Fruit fly (Drosophila melanogaster) whole organism, prepupa: ENCODE results near the gene Gr63a.

Experiments used
- Blimp-1 ChIP-seq: fragments of 200-800 bp; sonication (Bioruptor generic); optimal IDR thresholded peaks from 3 replicates; lab custom pipeline; 2017; ENCODE audit warnings: missing biosample characterization, missing genetic modification characterization, mild to moderate bottlenecking, moderate library complexity, missing genetic modification reagents
- CG10631 ChIP-seq: fragments of 200-800 bp; sonication (Bioruptor generic); optimal IDR thresholded peaks from 2 replicates; lab custom pipeline; 2016; ENCODE audit warnings: missing biosample characterization, missing genetic modification characterization
- CG10669 ChIP-seq: fragments of 200-800 bp; sonication (Bioruptor generic); optimal IDR thresholded peaks from 3 replicates; lab custom pipeline; 2018; ENCODE audit warnings: missing biosample characterization, mild to moderate bottlenecking, missing genetic modification characterization, moderate library complexity
- CG11294 ChIP-seq: fragments of 200-800 bp; sonication (Bioruptor generic); IDR thresholded peaks from 2 replicates; pipeline ENCODE4 v1.3.6; 2022; ENCODE audit warnings: missing biosample characterization, missing genetic modification characterization
- CG11762 ChIP-seq: fragments of 200-800 bp; sonication (Bioruptor generic); optimal IDR thresholded peaks from 3 replicates; lab custom pipeline; 2016; ENCODE audit warnings: missing biosample characterization, missing genetic modification characterization; ENCODE audit not compliant: insufficient read depth
- CG1621 ChIP-seq: fragments of 200-800 bp; sonication (Bioruptor generic); optimal IDR thresholded peaks from 3 replicates; lab custom pipeline; 2018; ENCODE audit warnings: missing biosample characterization, mild to moderate bottlenecking, missing genetic modification characterization
- CG3032 ChIP-seq: fragments of 200-800 bp; optimal IDR thresholded peaks from 2 replicates; lab custom pipeline; 2019; ENCODE audit warnings: missing biosample characterization, mild to moderate bottlenecking, missing genetic modification characterization, moderate library complexity
- CG31627 ChIP-seq: fragments of 200-800 bp; sonication (Bioruptor generic); optimal IDR thresholded peaks from 3 replicates; lab custom pipeline; 2016; ENCODE audit warnings: missing biosample characterization, missing genetic modification characterization
- CG32006 ChIP-seq: fragments of 200-800 bp; sonication (Bioruptor generic); optimal IDR thresholded peaks from 3 replicates; lab custom pipeline; 2017; ENCODE audit warnings: missing biosample characterization, mild to moderate bottlenecking, missing genetic modification characterization
- CG34406 ChIP-seq: fragments of 200-800 bp; sonication (Bioruptor generic); optimal IDR thresholded peaks from 3 replicates; lab custom pipeline; 2016; ENCODE audit warnings: missing biosample characterization, missing genetic modification characterization
- CG3919 ChIP-seq: fragments of 200-800 bp; sonication (Bioruptor generic); optimal IDR thresholded peaks from 3 replicates; lab custom pipeline; 2016; ENCODE audit warnings: missing biosample characterization, missing genetic modification characterization
- CG6792 ChIP-seq: fragments of 200-800 bp; sonication (Bioruptor generic); optimal IDR thresholded peaks from 3 replicates; lab custom pipeline; 2016; ENCODE audit warnings: missing biosample characterization, missing genetic modification characterization
- CG6808 ChIP-seq: fragments of 200-800 bp; sonication (Bioruptor generic); optimal IDR thresholded peaks from 3 replicates; lab custom pipeline; 2017; ENCODE audit warnings: missing biosample characterization, missing genetic modification characterization, mild to moderate bottlenecking, moderate library complexity, missing genetic modification reagents
- CG6854 ChIP-seq: fragments of 200-800 bp; sonication (Bioruptor generic); optimal IDR thresholded peaks from 2 replicates; lab custom pipeline; 2017; ENCODE audit warnings: missing biosample characterization, mild to moderate bottlenecking, missing genetic modification characterization
- CG7368 ChIP-seq: fragments of 200-800 bp; sonication (Bioruptor generic); optimal IDR thresholded peaks from 3 replicates; lab custom pipeline; 2016; ENCODE audit warnings: missing biosample characterization, missing genetic modification characterization
- CG8319 ChIP-seq: fragments of 200-800 bp; sonication (Bioruptor generic); optimal IDR thresholded peaks from 3 replicates; lab custom pipeline; 2016; ENCODE audit warnings: missing biosample characterization, missing genetic modification characterization
- CG9139 ChIP-seq: fragments of 200-800 bp; sonication (Bioruptor generic); optimal IDR thresholded peaks from 3 replicates; lab custom pipeline; 2017; ENCODE audit warnings: missing biosample characterization, mild to moderate bottlenecking, missing genetic modification characterization
- Eip78C ChIP-seq: fragments of 200-800 bp; sonication (Bioruptor generic); peaks from one replicate; lab custom pipeline; 2016; ENCODE audit warnings: missing biosample characterization, missing genetic modification characterization
- Eip93F ChIP-seq: fragments of 200-800 bp; sonication (Bioruptor generic); optimal IDR thresholded peaks from 2 replicates; lab custom pipeline; 2016; ENCODE audit warnings: missing biosample characterization, mild to moderate bottlenecking, missing genetic modification characterization
- Ets21C ChIP-seq: fragments of 200-800 bp; sonication (Bioruptor generic); optimal IDR thresholded peaks from 3 replicates; lab custom pipeline; 2016; ENCODE audit warnings: missing biosample characterization, missing genetic modification characterization
- Gug ChIP-seq: fragments of 200-800 bp; sonication (Bioruptor generic); IDR thresholded peaks from 2 replicates; pipeline ENCODE4 v1.3.6; 2022; ENCODE audit warnings: missing biosample characterization, missing genetic modification characterization
- Hr39 ChIP-seq: fragments of 200-800 bp; sonication (Bioruptor generic); optimal IDR thresholded peaks from 2 replicates; lab custom pipeline; 2016; ENCODE audit warnings: missing biosample characterization, missing genetic modification characterization
- Hr4 ChIP-seq: fragments of 200-800 bp; sonication (Bioruptor generic); optimal IDR thresholded peaks from 3 replicates; lab custom pipeline; 2016; ENCODE audit warnings: missing biosample characterization, missing genetic modification characterization
- Met ChIP-seq: fragments of 200-800 bp; sonication (Bioruptor generic); optimal IDR thresholded peaks from 3 replicates; lab custom pipeline; 2016; ENCODE audit warnings: missing biosample characterization, missing genetic modification characterization
- OdsH ChIP-seq: fragments of 200-800 bp; sonication (Bioruptor generic); optimal IDR thresholded peaks from 3 replicates; lab custom pipeline; 2016; ENCODE audit warnings: missing biosample characterization, missing genetic modification characterization
- Sox102F ChIP-seq: fragments of 200-800 bp; sonication (Bioruptor generic); optimal IDR thresholded peaks from 2 replicates; lab custom pipeline; 2016; ENCODE audit warnings: missing biosample characterization, mild to moderate bottlenecking, missing genetic modification characterization
- Sox15 ChIP-seq: fragments of 200-800 bp; sonication (Bioruptor generic); optimal IDR thresholded peaks from 3 replicates; lab custom pipeline; 2016; ENCODE audit warnings: missing biosample characterization, missing genetic modification characterization
- achi ChIP-seq: fragments of 200-800 bp; sonication (Bioruptor generic); optimal IDR thresholded peaks from 3 replicates; lab custom pipeline; 2016; ENCODE audit warnings: missing biosample characterization, missing genetic modification characterization
- acj6 ChIP-seq: fragments of 200-800 bp; sonication (Bioruptor generic); optimal IDR thresholded peaks from 3 replicates; lab custom pipeline; 2016; ENCODE audit warnings: missing biosample characterization, missing genetic modification characterization
- cyc ChIP-seq: fragments of 200-800 bp; sonication (Bioruptor generic); optimal IDR thresholded peaks from 3 replicates; lab custom pipeline; 2016; ENCODE audit warnings: missing biosample characterization, missing genetic modification characterization
- dac ChIP-seq: fragments of 200-800 bp; sonication (Bioruptor generic); optimal IDR thresholded peaks from 2 replicates; lab custom pipeline; 2017; ENCODE audit warnings: missing biosample characterization, mild to moderate bottlenecking, missing genetic modification characterization
- dsx ChIP-seq: fragments of 200-800 bp; optimal IDR thresholded peaks from 3 replicates; lab custom pipeline; 2019; ENCODE audit warnings: missing biosample characterization, mild to moderate bottlenecking, missing genetic modification characterization, moderate library complexity; ENCODE audit not compliant: poor library complexity, severe bottlenecking
- eg ChIP-seq: fragments of 200-800 bp; sonication (Bioruptor generic); IDR thresholded peaks from 3 replicates; pipeline ENCODE4 v1.3.6; 2022; ENCODE audit warnings: missing biosample characterization, missing genetic modification characterization
- esn ChIP-seq: fragments of 200-800 bp; sonication (Bioruptor generic); optimal IDR thresholded peaks from 2 replicates; lab custom pipeline; 2016; ENCODE audit warnings: missing biosample characterization, mild to moderate bottlenecking, missing genetic modification characterization, moderate library complexity
- fd59A ChIP-seq: fragments of 200-800 bp; sonication (Bioruptor generic); optimal IDR thresholded peaks from 2 replicates; lab custom pipeline; 2017; ENCODE audit warnings: missing biosample characterization, mild to moderate bottlenecking, missing genetic modification characterization, missing genetic modification reagents
- fd85E ChIP-seq: fragments of 200-800 bp; sonication (Bioruptor generic); optimal IDR thresholded peaks from 3 replicates; lab custom pipeline; 2016; ENCODE audit warnings: missing biosample characterization, missing genetic modification characterization
- lz ChIP-seq: fragments of 200-800 bp; sonication (Bioruptor generic); optimal IDR thresholded peaks from 3 replicates; lab custom pipeline; 2016; ENCODE audit warnings: missing biosample characterization, missing genetic modification characterization
- net ChIP-seq: fragments of 200-800 bp; sonication (Bioruptor generic); optimal IDR thresholded peaks from 3 replicates; lab custom pipeline; 2016; ENCODE audit warnings: missing biosample characterization, missing genetic modification characterization
- salr ChIP-seq, 2 experiments: fragments of 200-800 bp; sonication (Bioruptor generic); optimal IDR thresholded peaks; 3 replicates each; lab custom pipeline; 2016 to 2018; ENCODE audit warnings: missing biosample characterization in 2 of 2, missing genetic modification characterization in 2 of 2, mild to moderate bottlenecking in 1 of 2
- svp ChIP-seq: fragments of 200-800 bp; sonication (Bioruptor generic); peaks from one replicate; lab custom pipeline; 2016; ENCODE audit warnings: missing biosample characterization, missing genetic modification characterization
- topi ChIP-seq: fragments of 200-800 bp; sonication (Bioruptor generic); optimal IDR thresholded peaks from 3 replicates; lab custom pipeline; 2016; ENCODE audit warnings: missing biosample characterization, missing genetic modification characterization
- vri ChIP-seq: fragments of 200-800 bp; sonication (Bioruptor generic); optimal IDR thresholded peaks from 3 replicates; lab custom pipeline; 2016; ENCODE audit warnings: missing biosample characterization, mild to moderate bottlenecking, missing genetic modification characterization

Gr63a gene

DNA sequence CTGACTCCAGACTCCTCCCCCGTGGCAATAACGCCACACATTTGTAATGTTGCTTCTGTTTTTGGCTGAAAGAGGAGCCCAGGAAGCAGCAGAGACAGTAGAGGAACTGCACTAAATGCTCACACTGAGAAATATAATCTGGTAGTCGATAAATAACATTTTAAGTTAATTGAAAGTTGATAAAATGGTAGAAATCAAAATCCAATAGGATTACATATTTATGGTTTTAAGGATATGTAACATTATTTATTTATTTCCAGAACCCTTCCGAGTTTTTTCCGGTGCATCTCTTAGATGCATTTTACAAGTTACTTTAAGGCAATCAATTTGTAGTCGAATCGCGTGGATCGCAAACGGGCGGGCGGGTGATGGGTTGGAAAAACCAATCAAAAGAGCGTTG lies 5.5 kb downstream of the Gr63a start (continued):
- TF ChIP-seq CG1621 (no peak), CG8319 (GFP tag; lab: Kevin White, UChicago) (no peak), CG32006 (GFP tag; lab: Kevin White, UChicago) (peak; percentile 59), eg (0 out of 3 replicates have a peak, but pooled peaks have one; percentile 44), OdsH (GFP tag; lab: Kevin White, UChicago) (peak; percentile 16), Sox102F (GFP tag; lab: Kevin White, UChicago) (no peak), CG10631 (GFP tag; lab: Kevin White, UChicago) (peak; percentile 43), CG7368 (no peak), lz (no peak), net (GFP tag; lab: Kevin White, UChicago) (no peak), CG10669 (peak; percentile 42), Ets21C (GFP tag; lab: Kevin White, UChicago) (no peak), svp (GFP tag; lab: Kevin White, UChicago) (no peak), topi (GFP tag; lab: Kevin White, UChicago) (peak; percentile 2), CG3032 (tag; lab: Kevin White, UChicago) (peak; percentile 27), Blimp-1 (GFP tag; lab: Kevin White, UChicago) (no peak), CG11294 (GFP tag; lab: Robert Waterston, UW) (no peak), Hr4 (GFP tag; lab: Kevin White, UChicago) (peak; percentile 30), fd59A (GFP tag; lab: Kevin White, UChicago) (no peak), acj6 (GFP tag; lab: Kevin White, UChicago) (peak; percentile 24), achi (GFP tag; lab: Kevin White, UChicago) (peak; percentile 21), dsx (GFP tag; lab: Kevin White, UChicago) (peak; percentile 38), Met (GFP tag; lab: Kevin White, UChicago) (peak; percentile 13)

DNA sequence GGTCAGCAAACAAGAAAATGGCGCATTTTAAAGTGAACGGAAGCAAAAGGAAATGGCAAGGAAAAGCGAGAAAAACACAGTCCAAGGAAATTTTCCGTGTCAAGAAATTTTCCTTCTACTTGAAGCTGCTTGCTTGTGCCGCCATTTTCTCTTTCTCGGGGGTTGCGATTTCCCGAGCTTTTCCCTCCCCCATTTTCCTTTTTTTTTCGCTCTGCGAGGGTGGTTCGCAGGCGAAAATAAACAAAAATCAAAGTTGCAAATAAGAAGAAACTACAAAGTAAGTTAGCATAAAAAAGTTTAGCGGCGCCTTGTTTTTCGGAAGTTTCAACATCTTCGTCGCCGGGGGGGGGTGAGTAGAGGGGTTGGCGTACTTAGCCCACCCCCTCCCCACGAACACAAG lies 9.0 kb downstream of the Gr63a start:
- TF ChIP-seq CG32006 (GFP tag; lab: Kevin White, UChicago): no peak

DNA sequence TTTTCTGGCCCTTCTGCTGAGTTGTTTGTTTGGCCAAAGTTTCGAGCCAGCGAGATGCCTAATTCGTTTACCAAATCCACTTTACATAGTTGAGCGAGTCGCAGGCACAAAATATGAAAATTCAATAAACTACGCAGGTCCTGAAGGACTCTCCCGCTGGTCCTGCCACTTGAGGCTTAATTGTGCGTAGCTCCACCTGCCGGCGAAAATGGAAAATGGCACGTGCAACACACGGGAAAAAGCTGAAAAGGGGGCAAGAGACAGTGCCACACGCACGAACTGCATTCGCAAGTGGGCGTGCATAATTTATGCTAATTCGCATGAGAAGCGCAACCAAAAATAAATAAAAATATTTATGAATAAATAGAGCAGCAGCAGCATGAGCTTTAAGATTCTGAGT lies 10.5 kb downstream of the Gr63a start:
- TF ChIP-seq salr (GFP tag; optimal IDR thresholded peaks at IDR 0.05; lab: Kevin White, UChicago) (no peak), esn (GFP tag; lab: Kevin White, UChicago) (no peak), CG34406 (no peak)

DNA sequence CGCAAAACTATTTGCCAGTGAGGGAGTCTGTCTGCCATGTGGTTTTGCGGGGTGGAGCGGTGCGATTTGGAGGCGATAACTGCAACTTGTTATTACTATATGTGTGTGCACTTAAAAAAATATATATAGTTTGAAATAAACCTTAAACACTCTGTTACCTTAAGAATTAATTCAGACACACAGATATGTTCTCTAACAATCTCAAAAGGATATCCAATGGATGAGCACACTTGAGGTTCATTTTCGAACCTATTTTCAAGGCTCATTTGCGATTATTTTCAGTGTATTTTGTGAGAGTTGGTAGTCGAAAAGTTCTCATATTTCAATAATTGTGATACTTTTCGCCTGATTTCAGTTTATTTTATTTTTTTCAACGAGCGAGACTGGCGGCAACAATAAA lies 14.4 kb downstream of the Gr63a start:
- peak; percentile 17 for TF ChIP-seq Eip78C (GFP tag; lab: Kevin White, UChicago)
- peak; percentile 8 for TF ChIP-seq CG31627 (GFP tag; lab: Kevin White, UChicago)
- TF ChIP-seq Gug (GFP tag; lab: Robert Waterston, UW): no peak

DNA sequence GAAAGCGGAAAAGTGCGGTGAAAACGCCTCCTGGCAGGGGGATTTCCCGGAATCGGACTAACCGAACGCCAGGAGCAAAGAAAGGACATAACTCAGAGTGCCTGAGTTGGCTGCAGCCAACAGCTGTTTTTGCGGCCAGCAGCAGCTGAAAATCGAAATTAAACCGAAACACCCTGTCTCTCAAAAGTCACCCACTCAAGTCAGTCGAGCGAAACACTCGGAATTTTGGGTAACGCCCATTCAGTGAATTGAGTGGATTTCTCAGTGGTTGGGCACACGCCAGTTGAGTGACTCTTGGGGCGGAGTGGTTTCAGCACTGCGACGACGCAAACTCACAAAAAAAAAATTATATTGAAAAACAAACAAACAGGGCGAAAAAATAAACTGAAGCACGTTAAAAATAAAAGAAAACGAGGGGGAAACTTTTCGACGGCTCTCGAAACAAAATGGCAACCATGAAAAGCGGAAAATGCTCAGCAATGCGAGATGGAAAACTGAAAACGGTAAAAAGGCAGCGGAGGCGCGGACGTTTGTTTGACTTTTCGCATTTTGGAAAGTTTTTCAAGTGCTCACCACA lies 17.6 kb downstream of the Gr63a start:
- TF ChIP-seq net (GFP tag; lab: Kevin White, UChicago) (peak; percentile 81), acj6 (GFP tag; lab: Kevin White, UChicago) (no peak), Eip93F (no peak), CG7368 (peak; percentile 77), CG6808 (GFP tag; lab: Kevin White, UChicago) (peak; percentile 84), CG6792 (no peak), CG11762 (GFP tag; lab: Kevin White, UChicago) (no peak), vri (peak; percentile 35), CG3919 (GFP tag; lab: Kevin White, UChicago) (peak; percentile 70), Hr4 (GFP tag; lab: Kevin White, UChicago) (peak; percentile 22), Blimp-1 (GFP tag; lab: Kevin White, UChicago) (no peak), Sox15 (GFP tag; lab: Kevin White, UChicago) (no peak), Eip78C (GFP tag; lab: Kevin White, UChicago) (peak; percentile 74), dac (peak; percentile 28), OdsH (GFP tag; lab: Kevin White, UChicago) (peak; percentile 15), CG1621 (peak; percentile 73), Hr39 (GFP tag; lab: Kevin White, UChicago) (no peak), topi (GFP tag; lab: Kevin White, UChicago) (peak; percentile 14), Ets21C (GFP tag; lab: Kevin White, UChicago) (no peak), lz (no peak), fd85E (GFP tag; lab: Kevin White, UChicago) (peak; percentile 27), CG32006 (GFP tag; lab: Kevin White, UChicago) (peak; percentile 23), cyc (no peak), CG9139 (GFP tag; lab: Kevin White, UChicago) (peak; percentile 91), eg (peak; percentile 97), CG3032 (tag; lab: Kevin White, UChicago) (peak; percentile 57), CG6854 (GFP tag; lab: Kevin White, UChicago) (peak; percentile 76)
